Worm (Caenorhabditis elegans) whole organism, young adult: ENCODE results near the gene K08D12.3.

ENCODE experiments used
- C06A6.2 ChIP-seq: fragments of 200-800 bp; sonication (Bioruptor generic); conservative IDR thresholded peaks from 2 replicates; pipeline ENCODE4 v1.3.6; 2022; ENCODE audit warnings: missing genetic modification characterization, missing compliant biosample characterization
- C17E4.6 ChIP-seq: fragments of 200-800 bp; sonication (Bioruptor generic); IDR thresholded peaks from 2 replicates; pipeline ENCODE4 v1.3.6; 2022; ENCODE audit warnings: missing genetic modification reagents, missing genetic modification characterization, missing compliant biosample characterization
- D2030.7 ChIP-seq: fragments of 200-800 bp; sonication (Bioruptor generic); IDR thresholded peaks from 2 replicates; pipeline ENCODE4 v1.3.6; 2022; ENCODE audit warnings: missing genetic modification reagents, missing genetic modification characterization, missing compliant biosample characterization
- F39B2.1 ChIP-seq: fragments of 200-800 bp; sonication (Bioruptor generic); IDR thresholded peaks from 2 replicates; pipeline ENCODE4 v1.3.6; 2022; ENCODE audit warnings: missing genetic modification reagents, missing genetic modification characterization, missing compliant biosample characterization
- F52B5.7 ChIP-seq: sonication (generic microtip); optimal IDR thresholded peaks from 2 replicates; lab custom pipeline; 2016; ENCODE audit warnings: mild to moderate bottlenecking, missing genetic modification characterization, missing compliant biosample characterization
- K11D2.4 ChIP-seq: fragments of 200-800 bp; sonication (Bioruptor generic); IDR thresholded peaks from 2 replicates; pipeline ENCODE4 v1.3.6; 2022; ENCODE audit warnings: missing genetic modification reagents, missing genetic modification characterization, missing compliant biosample characterization
- Y79H2A.3 ChIP-seq: fragments of 200-800 bp; sonication (Bioruptor generic); conservative IDR thresholded peaks from 2 replicates; pipeline ENCODE4 v1.3.6; 2022; ENCODE audit warnings: missing genetic modification reagents, missing genetic modification characterization, missing compliant biosample characterization
- atf-7 ChIP-seq: sonication (generic microtip); optimal IDR thresholded peaks from 2 replicates; lab custom pipeline; 2017; ENCODE audit warnings: mild to moderate bottlenecking, missing genetic modification characterization, missing compliant biosample characterization
- egl-18 ChIP-seq: fragments of 200-800 bp; sonication (Bioruptor generic); IDR thresholded peaks from 2 replicates; pipeline ENCODE4 v1.3.6; 2022; ENCODE audit warnings: missing genetic modification reagents, missing genetic modification characterization, missing compliant biosample characterization
- lin-26 ChIP-seq: fragments of 200-800 bp; sonication (Bioruptor generic); IDR thresholded peaks from 2 replicates; pipeline ENCODE4 v1.3.6; 2022; ENCODE audit warnings: missing genetic modification reagents, missing genetic modification characterization, missing compliant biosample characterization
- nfya-1 ChIP-seq: sonication (generic microtip); optimal IDR thresholded peaks from 2 replicates; lab custom pipeline; 2017; ENCODE audit warnings: antibody characterized with exemption, missing compliant biosample characterization, missing genetic modification characterization, borderline replicate concordance; ENCODE audit not compliant: insufficient read depth
- nhr-80 ChIP-seq: sonication (generic microtip); optimal IDR thresholded peaks from 2 replicates; lab custom pipeline; 2016; ENCODE audit warnings: missing genetic modification characterization, missing compliant biosample characterization
- repo-1 ChIP-seq: sonication (generic microtip); optimal IDR thresholded peaks from 2 replicates; lab custom pipeline; 2017; ENCODE audit warnings: mild to moderate bottlenecking, missing genetic modification characterization, missing compliant biosample characterization
- unc-62 ChIP-seq: fragments of 150-350 bp; optimal IDR thresholded peaks from 2 replicates; lab custom pipeline; 2014; ENCODE audit warnings: missing biosample characterization, missing genetic modification reagents, missing genetic modification characterization

DNA sequence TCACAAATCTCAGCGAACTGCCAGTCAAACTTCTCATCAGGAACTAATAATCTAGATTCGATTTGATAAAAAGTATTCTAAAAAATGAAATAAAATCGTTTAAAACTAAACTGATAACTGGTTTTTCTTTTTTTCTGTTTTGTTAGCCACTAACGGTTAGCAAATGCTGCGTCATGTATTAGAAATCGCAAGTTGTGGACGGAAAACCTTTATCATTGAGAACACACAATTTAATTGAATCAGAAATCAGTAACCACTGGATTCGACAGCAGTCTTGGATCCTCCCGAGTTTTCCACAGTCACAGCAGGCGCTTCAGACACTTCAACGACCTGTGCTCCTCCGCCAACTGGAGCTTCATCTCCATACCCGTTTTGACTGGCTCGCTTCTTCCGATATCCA lies 12.9 kb downstream of the K08D12.3 start:
- TF ChIP-seq nfya-1 (no peak), F52B5.7 (tag; lab: Kevin White, UChicago) (no peak), C06A6.2 (GFP tag; lab: Robert Waterston, UW) (no peak), unc-62 (GFP tag; lab: Kevin White, UChicago) (no peak), Y79H2A.3 (no peak), C17E4.6 (GFP tag; lab: Robert Waterston, UW) (no peak), lin-26 (GFP tag; lab: Robert Waterston, UW) (peak; percentile 10), egl-18 (GFP tag; lab: Robert Waterston, UW) (no peak), K11D2.4 (peak; percentile 25; the same call in 1 of the 2 replicates), D2030.7 (GFP tag; lab: Robert Waterston, UW) (no peak), F39B2.1 (no peak), atf-7 (no peak), repo-1 (tag; lab: Kevin White, UChicago) (no peak), nhr-80 (no peak)
